Worm (Caenorhabditis elegans): ENCODE measurements around the gene cnc-1.

The cnc-1 gene

ce11 chrV:1472569-1472968, 28.5 kb upstream of the cnc-1 start (continued):
- TF ChIP-seq Y105C5A.15 (GFP tag; IDR thresholded peaks at IDR 0.05), result no peak

- TF ChIP-seq lin-15B (tag; optimal IDR thresholded peaks at IDR 0.05) (no peak), mdl-1 (tag; optimal IDR thresholded peaks at IDR 0.05) (no peak), zip-11 (GFP tag; IDR thresholded peaks at IDR 0.05) (no peak), nhr-11 (tag; optimal IDR thresholded peaks at IDR 0.05) (no peak), nhr-10 (tag; optimal IDR thresholded peaks at IDR 0.05) (no peak), nhr-6 (tag; optimal IDR thresholded peaks at IDR 0.05) (no peak), rbr-2 (tag; optimal IDR thresholded peaks at IDR 0.05) (no peak), ama-1 (optimal IDR thresholded peaks at IDR 0.05) (no peak), hif-1 (tag; optimal IDR thresholded peaks at IDR 0.05) (no peak), T26A8.4 (GFP tag; IDR thresholded peaks at IDR 0.05) (no peak), lin-13 (GFP tag; optimal IDR thresholded peaks at IDR 0.05) (no peak), hmg-1.1 (GFP tag; IDR thresholded peaks at IDR 0.05) (no peak), zfp-2 (tag; optimal IDR thresholded peaks at IDR 0.05) (no peak), madf-9 (GFP tag; conservative IDR thresholded peaks at IDR 0.05) (peak; percentile 34; the same call in 1 of the 2 replicates), D1046.2 (GFP tag; IDR thresholded peaks at IDR 0.05) (0 out of 2 replicates have a peak, but pooled peaks have one; percentile 28), ztf-7 (tag; optimal IDR thresholded peaks at IDR 0.05) (no peak), aly-2 (tag; optimal IDR thresholded peaks at IDR 0.05) (no peak), snpc-1.2 (GFP tag; IDR thresholded peaks at IDR 0.05) (no peak), F44E2.7 (GFP tag; IDR thresholded peaks at IDR 0.05) (no peak), spr-3 (GFP tag; optimal IDR thresholded peaks at IDR 0.05) (no peak), mxl-2 (GFP tag; conservative IDR thresholded peaks at IDR 0.05) (no peak), ctbp-1 (GFP tag; IDR thresholded peaks at IDR 0.05) (0 out of 2 replicates have a peak, but pooled peaks have one; percentile 13), pqm-1 (tag; optimal IDR thresholded peaks at IDR 0.05) (no peak), Y75B8A.6 (GFP tag; IDR thresholded peaks at IDR 0.05) (no peak), lin-38 (GFP tag; IDR thresholded peaks at IDR 0.05) (no peak), nhr-102 (tag; optimal IDR thresholded peaks at IDR 0.05) (no peak), Y48G9A.11 (GFP tag; IDR thresholded peaks at IDR 0.05) (no peak), zfp-3 (GFP tag; conservative IDR thresholded peaks at IDR 0.05) (no peak), F49E8.2 (tag; optimal IDR thresholded peaks at IDR 0.05; ENCODE audit: borderline replicate concordance) (no peak), daf-8 (GFP tag; IDR thresholded peaks at IDR 0.05) (no peak), set-16 (GFP tag; IDR thresholded peaks at IDR 0.05) (peak; percentile 46; the same call in 1 of the 2 replicates), mes-2 (tag; optimal IDR thresholded peaks at IDR 0.05; ENCODE audit: poor library complexity, severe bottlenecking) (peak; percentile 34), egl-43 (GFP tag; IDR thresholded peaks at IDR 0.05) (no peak), daf-19 (GFP tag; conservative IDR thresholded peaks at IDR 0.05) (no peak), nhr-28 (tag; optimal IDR thresholded peaks at IDR 0.05) (no peak), ztf-11 (tag; optimal IDR thresholded peaks at IDR 0.05) (no peak), pha-4 (GFP tag; IDR thresholded peaks at IDR 0.05) (no peak), pha-4 (tag; optimal IDR thresholded peaks at IDR 0.05) (no peak)
These were observed 27.9 kb upstream of the cnc-1 start for ce11 chrV:1471977-1472376.

DNA sequence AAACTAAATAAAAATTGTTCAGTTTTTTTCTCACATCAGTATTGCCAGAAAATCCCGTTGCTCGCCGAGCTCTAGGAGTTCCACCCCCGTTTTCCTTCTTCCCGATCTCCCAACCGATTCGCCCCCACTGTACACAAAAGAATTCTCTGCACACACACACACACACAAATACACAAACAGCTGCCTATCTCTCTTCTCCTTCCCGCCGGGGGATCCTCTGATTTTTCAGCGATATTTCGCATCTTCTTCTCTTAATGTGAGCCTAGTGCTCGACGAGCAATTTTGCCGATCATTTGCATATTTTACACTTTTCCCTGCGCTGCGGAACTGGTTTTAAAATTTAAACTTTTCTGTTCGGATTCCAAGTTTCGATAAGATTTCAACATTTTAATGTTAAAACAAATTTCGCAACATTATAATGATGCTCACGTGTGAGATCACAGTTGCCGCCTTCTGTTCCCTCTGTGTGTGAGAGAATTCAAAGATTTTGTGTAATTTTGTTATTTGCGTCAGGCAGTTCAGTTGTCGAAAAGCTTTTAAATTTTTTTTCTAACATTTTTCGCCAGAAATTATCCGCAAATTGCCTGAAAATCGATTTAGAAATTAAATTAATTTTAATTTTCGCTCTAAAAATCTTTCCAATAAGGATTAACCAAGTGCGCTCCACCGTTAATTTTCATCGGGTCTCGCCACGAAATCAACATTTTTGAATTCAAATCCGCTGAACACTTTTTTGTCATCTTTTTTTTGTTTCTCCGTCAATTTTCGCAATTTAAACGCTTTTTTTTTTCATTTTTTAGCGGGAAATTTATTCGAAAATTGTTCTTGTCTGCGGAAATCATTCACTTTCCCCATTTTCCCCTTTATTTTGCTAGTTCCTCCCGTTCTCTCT, 27.2 kb upstream of the cnc-1 start:
- TF ChIP-seq nhr-42 (GFP tag; IDR thresholded peaks at IDR 0.05), result no peak
- no peak for TF ChIP-seq R02D3.7 (tag; optimal IDR thresholded peaks at IDR 0.05)
- no peak for TF ChIP-seq ZK546.5 (tag; optimal IDR thresholded peaks at IDR 0.05)
- TF ChIP-seq daf-19 (GFP tag; conservative IDR thresholded peaks at IDR 0.05), result no peak
- no peak for TF ChIP-seq ceh-32 (tag; optimal IDR thresholded peaks at IDR 0.05; ENCODE audit: poor library complexity)
- TF ChIP-seq jun-1 (tag; optimal IDR thresholded peaks at IDR 0.05), result no peak
- no peak for TF ChIP-seq snpc-1.2 (GFP tag; IDR thresholded peaks at IDR 0.05)
- peak; percentile 75 for TF ChIP-seq mep-1 (tag; optimal IDR thresholded peaks at IDR 0.05)
- no peak for TF ChIP-seq lir-3 (tag; optimal IDR thresholded peaks at IDR 0.05)
- no peak for TF ChIP-seq nhr-102 (tag; optimal IDR thresholded peaks at IDR 0.05)
- TF ChIP-seq mxl-3 (GFP tag; optimal IDR thresholded peaks at IDR 0.05), result no peak
- TF ChIP-seq arid-1 (GFP tag; conservative IDR thresholded peaks at IDR 0.05), result no peak
- TF ChIP-seq madf-5 (GFP tag; IDR thresholded peaks at IDR 0.05), result no peak
- TF ChIP-seq spr-1 (tag; optimal IDR thresholded peaks at IDR 0.05), result no peak
- peak in 1 of 2 experiments; percentile 31 for TF ChIP-seq mdl-1 (tag; optimal IDR thresholded peaks at IDR 0.05)
